Worm (Caenorhabditis elegans): ENCODE results near the gene sssh-1.

DNA sequence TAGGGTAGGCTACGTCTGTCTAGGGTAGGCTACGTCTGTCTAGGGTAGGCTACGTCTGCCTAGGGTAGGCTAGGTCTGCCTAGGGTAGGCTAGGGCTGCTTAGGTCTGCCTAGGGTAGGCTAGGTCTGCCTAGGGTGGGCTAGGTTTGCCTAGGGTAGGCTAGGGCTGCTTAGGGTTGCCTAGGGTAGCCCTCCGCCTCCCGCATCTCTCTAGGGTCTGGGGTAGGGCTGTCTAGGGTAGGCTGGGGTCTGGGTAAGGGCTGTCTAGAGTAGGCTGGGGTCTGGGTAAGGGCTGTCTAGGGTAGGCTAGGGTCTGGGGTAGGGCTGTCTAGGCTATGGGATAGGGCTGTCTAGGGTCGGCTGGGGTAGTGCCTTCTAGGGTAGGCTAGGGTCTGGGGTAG lies 1.9 kb downstream of the sssh-1 start:
- TF ChIP-seq blmp-1 (tag; optimal IDR thresholded peaks at IDR 0.05), result no peak
- no peak for TF ChIP-seq unc-62 (GFP tag; optimal IDR thresholded peaks at IDR 0.05)
- no peak for TF ChIP-seq nhr-28 (tag; optimal IDR thresholded peaks at IDR 0.05)
- no peak for TF ChIP-seq M03D4.4 (tag; optimal IDR thresholded peaks at IDR 0.05)
- no peak for TF ChIP-seq ceh-39 (tag; optimal IDR thresholded peaks at IDR 0.05)
- no peak for TF ChIP-seq snpc-4 (tag; optimal IDR thresholded peaks at IDR 0.05)
- TF ChIP-seq elt-3 (tag; optimal IDR thresholded peaks at IDR 0.05), result no peak
- no peak for TF ChIP-seq pha-4 (tag; optimal IDR thresholded peaks at IDR 0.05)
